Fruit fly (Drosophila melanogaster) whole organism, embryonic: ENCODE data around the gene CG7377.

ENCODE experiments used
- CG10209 ChIP-seq: fragments of 200-800 bp; sonication (Bioruptor generic); optimal IDR thresholded peaks from 3 replicates; lab custom pipeline; 2017; ENCODE audit warnings: missing biosample characterization, mild to moderate bottlenecking, missing genetic modification characterization, missing genetic modification reagents
- CG11723 ChIP-seq: fragments of 200-800 bp; sonication (Bioruptor generic); optimal IDR thresholded peaks from 2 replicates; lab custom pipeline; 2017; ENCODE audit warnings: missing biosample characterization, mild to moderate bottlenecking, missing genetic modification characterization
- CG12104 ChIP-seq: fragments of 200-800 bp; sonication (Bioruptor generic); optimal IDR thresholded peaks from 3 replicates; lab custom pipeline; 2016; ENCODE audit warnings: missing biosample characterization, missing genetic modification characterization
- CG12391 ChIP-seq: fragments of 200-800 bp; sonication (Bioruptor generic); optimal IDR thresholded peaks from 3 replicates; lab custom pipeline; 2018; ENCODE audit warnings: missing biosample characterization, mild to moderate bottlenecking, missing genetic modification characterization, moderate library complexity
- CG12769 ChIP-seq: fragments of 200-800 bp; sonication (Bioruptor generic); optimal IDR thresholded peaks from 2 replicates; lab custom pipeline; 2019; ENCODE audit warnings: missing biosample characterization, mild to moderate bottlenecking, missing genetic modification characterization, moderate library complexity
- CG13624 ChIP-seq: fragments of 200-800 bp; sonication (Bioruptor generic); optimal IDR thresholded peaks from 2 replicates; lab custom pipeline; 2016; ENCODE audit warnings: missing biosample characterization, missing genetic modification characterization
- CG15073 ChIP-seq: fragments of 200-800 bp; sonication (Bioruptor generic); optimal IDR thresholded peaks from 2 replicates; lab custom pipeline; 2016; ENCODE audit warnings: missing biosample characterization, missing genetic modification characterization
- CG18476 ChIP-seq: fragments of 200-800 bp; sonication (Bioruptor generic); optimal IDR thresholded peaks from 2 replicates; lab custom pipeline; 2016; ENCODE audit warnings: missing biosample characterization, mild to moderate bottlenecking, missing genetic modification characterization
- CG18764 ChIP-seq: fragments of 200-800 bp; sonication (Bioruptor generic); optimal IDR thresholded peaks from 3 replicates; lab custom pipeline; 2016; ENCODE audit warnings: missing biosample characterization, missing genetic modification characterization
- CG2712 ChIP-seq: fragments of 200-800 bp; optimal IDR thresholded peaks from 3 replicates; lab custom pipeline; 2019; ENCODE audit warnings: missing biosample characterization, mild to moderate bottlenecking, missing genetic modification characterization, moderate library complexity
- CG32772 ChIP-seq: fragments of 200-800 bp; sonication (Bioruptor generic); IDR thresholded peaks from 2 replicates; pipeline ENCODE4 v1.3.6; 2022; ENCODE audit warnings: missing biosample characterization, missing genetic modification characterization
- CG33213 ChIP-seq: fragments of 200-800 bp; sonication (Bioruptor generic); optimal IDR thresholded peaks from 3 replicates; lab custom pipeline; 2016; ENCODE audit warnings: missing biosample characterization, missing genetic modification characterization
- CG3838 ChIP-seq: fragments of 200-800 bp; sonication (Bioruptor generic); optimal IDR thresholded peaks from 3 replicates; lab custom pipeline; 2016; ENCODE audit warnings: missing biosample characterization, missing genetic modification characterization
- CG4820 ChIP-seq: fragments of 200-800 bp; sonication (Bioruptor generic); optimal IDR thresholded peaks from 3 replicates; lab custom pipeline; 2016; ENCODE audit warnings: missing biosample characterization, missing genetic modification characterization
- CG5180 ChIP-seq: fragments of 200-800 bp; sonication (Bioruptor generic); optimal IDR thresholded peaks from 3 replicates; lab custom pipeline; 2017; ENCODE audit warnings: missing biosample characterization, missing genetic modification characterization, mild to moderate bottlenecking, moderate library complexity, missing genetic modification reagents
- CG6272 ChIP-seq: fragments of 200-800 bp; sonication (Bioruptor generic); IDR thresholded peaks from 2 replicates; pipeline ENCODE4 v1.3.6; 2022; ENCODE audit warnings: missing biosample characterization, missing genetic modification characterization
- CG7839 ChIP-seq: fragments of 200-800 bp; sonication (Bioruptor generic); optimal IDR thresholded peaks from 3 replicates; lab custom pipeline; 2018; ENCODE audit warnings: missing biosample characterization, mild to moderate bottlenecking, missing genetic modification characterization, moderate library complexity
- CG8089 ChIP-seq: fragments of 200-800 bp; sonication (Bioruptor generic); optimal IDR thresholded peaks from 3 replicates; lab custom pipeline; 2016; ENCODE audit warnings: missing biosample characterization, missing genetic modification characterization
- CG9876 ChIP-seq: fragments of 200-800 bp; sonication (Bioruptor generic); optimal IDR thresholded peaks from 2 replicates; lab custom pipeline; 2016; ENCODE audit warnings: missing biosample characterization, missing genetic modification characterization
- CrebB ChIP-seq: fragments of 200-800 bp; sonication (Bioruptor generic); optimal IDR thresholded peaks from 3 replicates; lab custom pipeline; 2018; ENCODE audit warnings: missing biosample characterization, mild to moderate bottlenecking, missing genetic modification characterization
- Dip2 ChIP-seq: fragments of 200-800 bp; sonication (Bioruptor generic); IDR thresholded peaks from 2 replicates; pipeline ENCODE4 v1.3.6; 2022; ENCODE audit warnings: missing biosample characterization, missing genetic modification characterization
- Eip74EF ChIP-seq, 2 experiments: fragments of 200-800 bp in 1 of 2; fragments of >200 bp in 1 of 2; sonication (Bioruptor generic) in 1 of 2; optimal IDR thresholded peaks; 2 replicates each; lab custom pipeline; 2017 to 2019; ENCODE audit warnings: missing biosample characterization in 2 of 2, missing genetic modification characterization in 2 of 2, mild to moderate bottlenecking in 1 of 2, moderate library complexity in 1 of 2
- H15 ChIP-seq: fragments of 200-800 bp; sonication (Bioruptor generic); IDR thresholded peaks from 3 replicates; pipeline ENCODE4 v1.3.6; 2022; ENCODE audit warnings: missing biosample characterization, missing genetic modification characterization
- HLHmδ ChIP-seq: fragments of 200-800 bp; sonication (Bioruptor generic); optimal IDR thresholded peaks from 2 replicates; lab custom pipeline; 2018; ENCODE audit warnings: missing biosample characterization, mild to moderate bottlenecking, missing genetic modification characterization, moderate library complexity
- MESR4 ChIP-seq: fragments of 200-800 bp; sonication (Bioruptor generic); optimal IDR thresholded peaks from 2 replicates; lab custom pipeline; 2018; ENCODE audit warnings: missing biosample characterization, mild to moderate bottlenecking, missing genetic modification characterization, moderate library complexity
- Meics ChIP-seq: fragments of 200-800 bp; sonication (Bioruptor generic); optimal IDR thresholded peaks from 2 replicates; lab custom pipeline; 2017; ENCODE audit warnings: missing biosample characterization, mild to moderate bottlenecking, missing genetic modification characterization
- Mrtf ChIP-seq: fragments of 200-800 bp; sonication (Bioruptor generic); IDR thresholded peaks from 3 replicates; pipeline ENCODE4 v1.3.6; 2022; ENCODE audit warnings: missing biosample characterization, missing genetic modification characterization
- NfI ChIP-seq: fragments of 200-800 bp; sonication (Bioruptor generic); optimal IDR thresholded peaks from 3 replicates; lab custom pipeline; 2018; ENCODE audit warnings: missing biosample characterization, mild to moderate bottlenecking, missing genetic modification characterization, moderate library complexity
- Opbp ChIP-seq: fragments of 200-800 bp; sonication (Bioruptor generic); IDR thresholded peaks from 3 replicates; pipeline ENCODE4 v1.3.6; 2022; ENCODE audit warnings: missing biosample characterization, missing genetic modification characterization; ENCODE audit not compliant: partially characterized antibody
- Pdp1 ChIP-seq, 2 experiments: fragments of 200-800 bp; sonication (Bioruptor generic); optimal IDR thresholded peaks; 3 replicates each; lab custom pipeline; 2016; ENCODE audit warnings: missing biosample characterization in 2 of 2, missing genetic modification characterization in 2 of 2, mild to moderate bottlenecking in 1 of 2, moderate library complexity in 1 of 2
- Spps ChIP-seq: fragments of 200-800 bp; sonication (Bioruptor generic); optimal IDR thresholded peaks from 2 replicates; lab custom pipeline; 2018; ENCODE audit warnings: missing biosample characterization, mild to moderate bottlenecking, missing genetic modification characterization
- Sry-β ChIP-seq: fragments of 200-800 bp; sonication (Bioruptor generic); optimal IDR thresholded peaks from 2 replicates; lab custom pipeline; 2018; ENCODE audit warnings: missing biosample characterization, mild to moderate bottlenecking, missing genetic modification characterization, moderate library complexity
- Usf ChIP-seq: fragments of 200-800 bp; sonication (Bioruptor generic); optimal IDR thresholded peaks from 2 replicates; lab custom pipeline; 2017; ENCODE audit warnings: missing genotype, missing biosample characterization, missing genetic modification characterization
- Xbp1 ChIP-seq: fragments of 200-800 bp; sonication (Bioruptor generic); optimal IDR thresholded peaks from 3 replicates; lab custom pipeline; 2016; ENCODE audit warnings: missing biosample characterization, mild to moderate bottlenecking, missing genetic modification characterization
- chn ChIP-seq: fragments of 200-800 bp; sonication (Bioruptor generic); optimal IDR thresholded peaks from 2 replicates; lab custom pipeline; 2016; ENCODE audit warnings: missing biosample characterization, missing genetic modification characterization
- dan ChIP-seq: fragments of 200-800 bp; sonication (Bioruptor generic); IDR thresholded peaks from 2 replicates; pipeline ENCODE4 v1.3.6; 2022; ENCODE audit warnings: missing biosample characterization, missing genetic modification characterization
- dimm ChIP-seq: fragments of 200-800 bp; sonication (Bioruptor generic); IDR thresholded peaks from 2 replicates; pipeline ENCODE4 v1.3.6; 2022; ENCODE audit warnings: missing biosample characterization, missing genetic modification characterization
- her ChIP-seq: fragments of 200-800 bp; sonication (Bioruptor generic); optimal IDR thresholded peaks from 2 replicates; lab custom pipeline; 2016; ENCODE audit warnings: missing biosample characterization, missing genetic modification characterization
- org-1 ChIP-seq: fragments of 200-800 bp; sonication (Bioruptor generic); optimal IDR thresholded peaks from 2 replicates; lab custom pipeline; 2017; ENCODE audit warnings: missing biosample characterization, missing genetic modification characterization
- psq ChIP-seq: fragments of 200-800 bp; sonication (Bioruptor generic); optimal IDR thresholded peaks from 2 replicates; lab custom pipeline; 2017; ENCODE audit warnings: missing biosample characterization, missing genetic modification characterization
- schlank ChIP-seq: fragments of 200-800 bp; sonication (Bioruptor generic); optimal IDR thresholded peaks from 2 replicates; lab custom pipeline; 2018; ENCODE audit warnings: missing biosample characterization, mild to moderate bottlenecking, missing genetic modification characterization
- sisA ChIP-seq: fragments of 200-800 bp; sonication (Bioruptor generic); IDR thresholded peaks from 2 replicates; pipeline ENCODE4 v1.3.6; 2022; ENCODE audit warnings: missing biosample characterization, missing genetic modification characterization
- slbo ChIP-seq: fragments of 200-800 bp; sonication (Bioruptor generic); IDR thresholded peaks from 2 replicates; pipeline ENCODE4 v1.3.6; 2022; ENCODE audit warnings: missing biosample characterization, missing genetic modification characterization
- ssp ChIP-seq: fragments of 200-800 bp; sonication (Bioruptor generic); IDR thresholded peaks from 2 replicates; pipeline ENCODE4 v1.3.6; 2022; ENCODE audit warnings: missing biosample characterization, missing genetic modification characterization
- sug ChIP-seq: fragments of 200-800 bp; optimal IDR thresholded peaks from 2 replicates; lab custom pipeline; 2019; ENCODE audit warnings: missing biosample characterization, mild to moderate bottlenecking, missing genetic modification characterization, moderate library complexity
- trh ChIP-seq: fragments of 200-800 bp; sonication (Bioruptor generic); optimal IDR thresholded peaks from 2 replicates; lab custom pipeline; 2016; ENCODE audit warnings: missing biosample characterization, missing genetic modification characterization
- unc-4 ChIP-seq: fragments of 200-800 bp; sonication (Bioruptor generic); IDR thresholded peaks from 2 replicates; pipeline ENCODE4 v1.3.6; 2022; ENCODE audit warnings: missing biosample characterization, missing genetic modification characterization; ENCODE audit not compliant: partially characterized antibody
- zen ChIP-seq: fragments of 200-800 bp; sonication (Bioruptor generic); optimal IDR thresholded peaks from 3 replicates; lab custom pipeline; 2018; ENCODE audit warnings: missing biosample characterization, mild to moderate bottlenecking, missing genetic modification characterization, moderate library complexity

Gene CG7377

DNA sequence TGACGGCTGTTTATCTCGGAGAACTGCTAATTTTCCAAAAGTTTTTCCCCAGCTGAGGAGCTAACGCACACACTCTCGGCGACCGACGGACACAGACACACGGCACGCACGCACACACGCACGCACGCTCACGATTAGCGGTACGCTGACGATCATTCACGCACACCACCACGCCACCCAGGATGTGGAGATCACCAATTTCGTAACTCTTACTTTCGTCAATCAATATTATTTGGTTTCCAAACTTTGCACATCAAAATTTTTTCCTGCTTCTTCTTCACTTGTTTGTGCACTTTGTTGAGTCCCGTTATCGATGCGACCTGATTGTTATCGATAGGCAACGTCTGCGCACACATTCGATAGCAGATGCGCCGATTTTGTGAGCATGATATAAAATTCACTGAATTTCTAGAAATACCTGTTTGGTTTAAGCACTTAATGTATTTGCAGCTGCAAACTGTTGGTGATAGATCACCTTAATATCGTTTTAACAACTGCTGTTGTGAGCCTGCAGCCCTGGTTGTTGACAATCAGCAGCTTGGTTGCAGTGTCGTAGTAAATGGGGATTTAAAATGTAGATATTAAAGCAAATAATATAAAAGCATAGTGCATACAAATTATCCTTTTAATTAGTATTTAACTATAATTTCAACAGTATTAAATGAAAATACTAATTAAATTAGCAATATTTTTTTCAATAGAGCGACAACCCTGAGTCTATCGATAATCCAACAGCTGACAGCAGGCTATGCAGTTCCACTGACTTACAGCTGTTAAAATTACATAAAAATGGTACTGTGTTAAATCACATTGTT lies 27.3 kb upstream of the CG7377 start, which contains the start of the genes CG7394 and Mob2 (continued):
- TF ChIP-seq CG5180 (peak; percentile 73), HLHmδ (GFP tag; lab: Kevin White, UChicago) (no peak), CG12104 (GFP tag; lab: Kevin White, UChicago) (peak; percentile 73), dan (GFP tag; lab: Robert Waterston, UW) (no peak; the same call in 1 of the 2 replicates), chn (GFP tag; lab: Kevin White, UChicago) (peak; percentile 85), NfI (GFP tag; lab: Kevin White, UChicago) (peak; percentile 83), Dip2 (GFP tag; lab: Robert Waterston, UW) (peak; percentile 12; the same call in 1 of the 2 replicates), CG33213 (GFP tag; lab: Kevin White, UChicago) (peak; percentile 77), CG32772 (GFP tag; lab: Robert Waterston, UW) (peak; percentile 91), Eip74EF (GFP tag; optimal IDR thresholded peaks at IDR 0.05; lab: Kevin White, UChicago) (peak in 1 of 2 experiments; percentile 70), Pdp1 (GFP tag; optimal IDR thresholded peaks at IDR 0.05; lab: Kevin White, UChicago) (peak; percentile 61 to 91), CG4820 (GFP tag; lab: Kevin White, UChicago) (peak; percentile 88), schlank (tag; lab: Kevin White, UChicago) (peak; percentile 65), CG18764 (GFP tag; lab: Kevin White, UChicago) (peak; percentile 88), CG3838 (GFP tag; lab: Kevin White, UChicago) (peak; percentile 70), CG6272 (peak; percentile 84), Mrtf (GFP tag; lab: Robert Waterston, UW) (peak; percentile 78), CG11723 (GFP tag; lab: Kevin White, UChicago) (peak; percentile 67), unc-4 (GFP tag; lab: Robert Waterston, UW) (peak; percentile 87), CG7839 (tag; lab: Kevin White, UChicago) (peak; percentile 92), CG12391 (tag; lab: Kevin White, UChicago) (peak; percentile 96), Meics (GFP tag; lab: Kevin White, UChicago) (peak; percentile 90), MESR4 (GFP tag; lab: Kevin White, UChicago) (peak; percentile 80), Usf (GFP tag; lab: Kevin White, UChicago) (peak; percentile 48), sisA (peak; percentile 90), trh (peak; percentile 77), sug (tag; lab: Kevin White, UChicago) (peak; percentile 88), CG18476 (peak; percentile 81), CG9876 (GFP tag; lab: Kevin White, UChicago) (peak; percentile 58), CG15073 (GFP tag; lab: Kevin White, UChicago) (peak; percentile 44), Xbp1 (peak; percentile 94), Opbp (peak; percentile 81), CrebB (peak; percentile 83), psq (GFP tag; lab: Kevin White, UChicago) (peak; percentile 64), slbo (peak; percentile 97), zen (peak; percentile 79), CG8089 (peak; percentile 37), H15 (peak; percentile 88), Spps (peak; percentile 37), Sry-β (GFP tag; lab: Kevin White, UChicago) (peak; percentile 50), ssp (peak; percentile 77), org-1 (GFP tag; lab: Kevin White, UChicago) (peak; percentile 25), CG10209 (GFP tag; lab: Kevin White, UChicago) (peak; percentile 87), CG2712 (tag; lab: Kevin White, UChicago) (peak; percentile 89), CG12769 (tag; lab: Kevin White, UChicago) (peak; percentile 94), dimm (GFP tag; lab: Robert Waterston, UW) (peak; percentile 61), her (GFP tag; lab: Kevin White, UChicago) (peak; percentile 46), CG13624 (GFP tag; lab: Kevin White, UChicago) (peak; percentile 81)
